Fruit fly (Drosophila melanogaster): ENCODE results near the gene CG18170.

CG18170 gene

dm6 chr3L:1644920-1645567, 42.3 kb downstream of the CG18170 start, which contains the start of the genes alphaCOP and CG13919 (continued):
- TF ChIP-seq sqz (GFP tag; optimal IDR thresholded peaks at IDR 0.05) (no peak), CG2678 (tag; optimal IDR thresholded peaks at IDR 0.05) (peak; percentile 97), CG31224 (GFP tag; IDR thresholded peaks at IDR 0.05) (peak; percentile 94), CG6791 (GFP tag; IDR thresholded peaks at IDR 0.05; ENCODE audit: partially characterized antibody) (no peak), CG12659 (GFP tag; optimal IDR thresholded peaks at IDR 0.05) (peak; percentile 98), HLH4C (GFP tag; IDR thresholded peaks at IDR 0.05; ENCODE audit: partially characterized antibody) (no peak), h (optimal IDR thresholded peaks at IDR 0.05) (no peak), her (GFP tag; optimal IDR thresholded peaks at IDR 0.05) (peak; percentile 69), shn (GFP tag; optimal IDR thresholded peaks at IDR 0.05) (peak; percentile 84), Adf1 (GFP tag; IDR thresholded peaks at IDR 0.05) (peak; percentile 85), insv (GFP tag; optimal IDR thresholded peaks at IDR 0.05) (peak in 1 of 2 experiments; percentile 65), CG13123 (GFP tag; optimal IDR thresholded peaks at IDR 0.05) (peak; percentile 94), CG15514 (GFP tag; optimal IDR thresholded peaks at IDR 0.05) (peak; percentile 90), tgo (GFP tag; IDR thresholded peaks at IDR 0.05) (peak; percentile 97), Eip74EF (GFP tag; optimal IDR thresholded peaks at IDR 0.05) (peak in 1 of 2 experiments; percentile 96), CG12299 (tag; optimal IDR thresholded peaks at IDR 0.05) (peak; percentile 92), CG16813 (GFP tag; IDR thresholded peaks at IDR 0.05; ENCODE audit: partially characterized antibody) (0 out of 3 replicates have a peak, but pooled peaks have one; percentile 9), CG8359 (GFP tag; optimal IDR thresholded peaks at IDR 0.05; ENCODE audit: borderline replicate concordance) (peak; percentile 79), YL-1 (GFP tag; optimal IDR thresholded peaks at IDR 0.05) (peak; percentile 98), CG17361 (GFP tag; IDR thresholded peaks at IDR 0.05) (peak; percentile 98), CG18476 (GFP tag; optimal IDR thresholded peaks at IDR 0.05) (peak; percentile 95), CG15479 (GFP tag; optimal IDR thresholded peaks at IDR 0.05) (peak; percentile 52), CG33557 (GFP tag; optimal IDR thresholded peaks at IDR 0.05) (peak; percentile 95), Ptx1 (GFP tag; IDR thresholded peaks at IDR 0.05) (peak; percentile 99), CG12104 (GFP tag; optimal IDR thresholded peaks at IDR 0.05) (peak; percentile 95), Neu2 (GFP tag; optimal IDR thresholded peaks at IDR 0.05; ENCODE audit: borderline replicate concordance) (peak; percentile 57), dpn (GFP tag; optimal IDR thresholded peaks at IDR 0.05) (peak; percentile 95 to 98), br (optimal IDR thresholded peaks at IDR 0.05) (no peak), CG10321 (GFP tag; IDR thresholded peaks at IDR 0.05) (peak; percentile 83), Hsf (GFP tag; optimal IDR thresholded peaks at IDR 0.05) (peak; percentile 97), ato (GFP tag; IDR thresholded peaks at IDR 0.05; ENCODE audit: partially characterized antibody) (no peak), CG12942 (GFP tag; optimal IDR thresholded peaks at IDR 0.05) (peak; percentile 96), CG17328 (GFP tag; IDR thresholded peaks at IDR 0.05) (peak; percentile 98), seq (GFP tag; IDR thresholded peaks at IDR 0.05) (peak; percentile 96), Abd-B (GFP tag; optimal IDR thresholded peaks at IDR 0.05) (peak; percentile 97), gcm2 (GFP tag; optimal IDR thresholded peaks at IDR 0.05) (peak; percentile 90), Nf-YA (GFP tag; IDR thresholded peaks at IDR 0.05) (peak; percentile 81), wor (GFP tag; IDR thresholded peaks at IDR 0.05) (peak; percentile 96), slp2 (GFP tag; optimal IDR thresholded peaks at IDR 0.05) (peak; percentile 87), CG31365 (tag; optimal IDR thresholded peaks at IDR 0.05) (peak; percentile 65), odd (GFP tag; optimal IDR thresholded peaks at IDR 0.05) (peak; percentile 90), Sox100B (GFP tag; optimal IDR thresholded peaks at IDR 0.05) (no peak), CG8478 (optimal IDR thresholded peaks at IDR 0.05) (no peak), Dip3 (GFP tag; optimal IDR thresholded peaks at IDR 0.05) (peak; percentile 93), CG3281 (GFP tag; optimal IDR thresholded peaks at IDR 0.05) (peak; percentile 91), CG9932 (GFP tag; IDR thresholded peaks at IDR 0.05) (peak; percentile 99), Hr39 (optimal IDR thresholded peaks at IDR 0.05) (peak; percentile 23), dati (GFP tag; IDR thresholded peaks at IDR 0.05) (peak; percentile 88), CG10274 (GFP tag; optimal IDR thresholded peaks at IDR 0.05) (peak; percentile 61), sd (tag; optimal IDR thresholded peaks at IDR 0.05) (peak; percentile 88)

Data from whole organism, embryonic.